Fruit fly (Drosophila melanogaster) whole organism, wandering third instar larva: ENCODE results near the gene Eig71Eh.

ENCODE experiments used
- dsf ChIP-seq: sonication (Bioruptor generic); optimal IDR thresholded peaks from 2 replicates; lab custom pipeline; 2016; ENCODE audit warnings: missing biosample characterization, missing genetic modification characterization, borderline replicate concordance
- lola ChIP-seq: fragments of >200 bp; optimal IDR thresholded peaks from 2 replicates; lab custom pipeline; 2017; ENCODE audit warnings: missing biosample characterization, missing genetic modification characterization

dm6 chr3L:15661567-15661966 lies 2.3 kb upstream of the Eig71Eh start, which contains the start of gene CG43082:
- TF ChIP-seq dsf (GFP tag; lab: Kevin White, UChicago) (no peak), lola (no peak)
